Worm (Caenorhabditis elegans) whole organism, L2 larva: ENCODE results near the gene K08B5.1.

Experiments used
- egl-27 ChIP-seq: sonication (generic microtip); optimal IDR thresholded peaks from 3 replicates; lab custom pipeline; 2017; ENCODE audit warnings: missing biosample characterization, missing genetic modification reagents, missing genetic modification characterization
- nhr-10 ChIP-seq: sonication (generic microtip); optimal IDR thresholded peaks from 2 replicates; lab custom pipeline; 2017; ENCODE audit warnings: missing biosample characterization, missing genetic modification characterization
- nhr-25 ChIP-seq: fragments of 150-350 bp; sonication (generic microtip); optimal IDR thresholded peaks from 3 replicates; lab custom pipeline; 2014; ENCODE audit warnings: missing biosample characterization, missing genetic modification characterization
- nhr-6 ChIP-seq: fragments of 150-350 bp; optimal IDR thresholded peaks from 2 replicates; lab custom pipeline; 2014; ENCODE audit warnings: missing biosample characterization, missing genetic modification characterization
- skn-1 ChIP-seq: sonication (generic microtip); optimal IDR thresholded peaks from 2 replicates; lab custom pipeline; 2017; ENCODE audit warnings: missing biosample characterization, missing genetic modification characterization
- snpc-4 ChIP-seq: fragments of 150-350 bp; optimal IDR thresholded peaks from 2 replicates; lab custom pipeline; 2014; ENCODE audit warnings: missing biosample characterization, missing genetic modification characterization

DNA sequence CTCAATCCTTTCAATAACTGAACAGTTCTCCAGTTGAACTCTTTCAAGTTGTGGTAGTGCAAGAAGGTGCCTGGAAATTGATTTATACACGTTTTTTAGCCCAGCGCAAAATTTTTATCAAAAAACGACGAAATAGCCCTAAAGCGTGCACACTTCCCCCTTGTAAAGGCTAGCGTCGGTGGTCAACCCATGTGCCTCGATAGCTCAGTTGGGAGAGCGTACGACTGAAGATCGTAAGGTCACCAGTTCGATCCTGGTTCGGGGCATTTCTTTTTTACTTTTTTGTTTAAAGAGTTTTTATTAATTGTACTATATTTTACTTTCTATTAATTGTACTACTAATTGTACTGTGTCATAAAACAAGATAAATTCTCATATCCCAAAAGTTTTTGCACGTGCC is 6.9 kb upstream of the K08B5.1 start:
- TF ChIP-seq nhr-10 (tag; lab: Kevin White, UChicago) (no peak), nhr-6 (no peak), skn-1 (tag; lab: Kevin White, UChicago) (no peak), snpc-4 (no peak), nhr-25 (tag; lab: Kevin White, UChicago) (no peak), egl-27 (tag; lab: Kevin White, UChicago) (no peak)
